Fruit fly (Drosophila melanogaster) whole organism, embryonic: Measurements from ENCODE around the gene GAPcenA.
A peak's percentile ranks its signal among the peaks of the same experiment; 100 is the strongest.

Source experiments
- BEAF-32 ChIP-seq: fragments of 200-800 bp; sonication (Bioruptor generic); optimal IDR thresholded peaks from 3 replicates; lab custom pipeline; 2017; ENCODE audit warnings: missing biosample characterization, missing genetic modification characterization, mild to moderate bottlenecking, moderate library complexity, missing genetic modification reagents
- CG12942 ChIP-seq: fragments of 200-800 bp; sonication (Bioruptor generic); optimal IDR thresholded peaks from 3 replicates; lab custom pipeline; 2016; ENCODE audit warnings: missing biosample characterization, missing genetic modification characterization
- CG13287 ChIP-seq: fragments of 200-800 bp; sonication (Bioruptor generic); IDR thresholded peaks from 2 replicates; pipeline ENCODE4 v1.3.6; 2022; ENCODE audit warnings: missing biosample characterization, missing genetic modification characterization; ENCODE audit not compliant: partially characterized antibody
- CG14860 ChIP-seq: fragments of 200-800 bp; sonication (Bioruptor generic); IDR thresholded peaks from 3 replicates; pipeline ENCODE4 v1.3.6; 2022; ENCODE audit warnings: missing biosample characterization, missing genetic modification characterization; ENCODE audit not compliant: partially characterized antibody
- CG16815 ChIP-seq: fragments of 200-800 bp; sonication (Bioruptor generic); optimal IDR thresholded peaks from 3 replicates; lab custom pipeline; 2017; ENCODE audit warnings: missing biosample characterization, mild to moderate bottlenecking, missing genetic modification characterization
- CG2199 ChIP-seq: fragments of 200-800 bp; sonication (Bioruptor generic); IDR thresholded peaks from 3 replicates; pipeline ENCODE4 v1.3.6; 2022; ENCODE audit warnings: missing biosample characterization, missing genetic modification characterization
- CG3407 ChIP-seq: fragments of 200-800 bp; sonication (Bioruptor generic); optimal IDR thresholded peaks from 2 replicates; lab custom pipeline; 2018; ENCODE audit warnings: missing biosample characterization, mild to moderate bottlenecking, missing genetic modification characterization
- CG4282 ChIP-seq: fragments of 200-800 bp; sonication (Bioruptor generic); optimal IDR thresholded peaks from 2 replicates; lab custom pipeline; 2016; ENCODE audit warnings: missing biosample characterization, missing genetic modification characterization
- CG4820 ChIP-seq: fragments of 200-800 bp; sonication (Bioruptor generic); optimal IDR thresholded peaks from 3 replicates; lab custom pipeline; 2016; ENCODE audit warnings: missing biosample characterization, missing genetic modification characterization
- CG8388 ChIP-seq: fragments of 200-800 bp; sonication (Bioruptor generic); optimal IDR thresholded peaks from 2 replicates; lab custom pipeline; 2019; ENCODE audit warnings: missing biosample characterization, mild to moderate bottlenecking, missing genetic modification characterization, moderate library complexity
- CTCF ChIP-seq: fragments of 200-800 bp; sonication (Bioruptor generic); optimal IDR thresholded peaks from 2 replicates; lab custom pipeline; 2017; ENCODE audit warnings: missing biosample characterization, mild to moderate bottlenecking, missing genetic modification characterization, moderate library complexity
- Dref ChIP-seq: fragments of 200-800 bp; sonication (Bioruptor generic); IDR thresholded peaks from 2 replicates; pipeline ENCODE4 v1.3.6; 2022; ENCODE audit warnings: missing biosample characterization, missing genetic modification characterization
- Drgx ChIP-seq: fragments of 200-800 bp; sonication (Bioruptor generic); IDR thresholded peaks from 2 replicates; pipeline ENCODE4 v1.3.6; 2022; ENCODE audit warnings: missing biosample characterization, missing genetic modification characterization
- Ets65A ChIP-seq: fragments of 200-800 bp; sonication (Bioruptor generic); peaks from one replicate; lab custom pipeline; 2016; ENCODE audit warnings: missing biosample characterization, missing genetic modification characterization
- HLH4C ChIP-seq: fragments of 200-800 bp; sonication (Bioruptor generic); IDR thresholded peaks from 3 replicates; pipeline ENCODE4 v1.3.6; 2022; ENCODE audit warnings: missing biosample characterization, missing genetic modification characterization; ENCODE audit not compliant: partially characterized antibody
- Hand ChIP-seq: fragments of 200-800 bp; sonication (Bioruptor generic); optimal IDR thresholded peaks from 2 replicates; lab custom pipeline; 2017; ENCODE audit warnings: mild to moderate bottlenecking, missing biosample characterization, missing genetic modification reagents, missing genetic modification characterization
- HmgZ ChIP-seq: fragments of 200-800 bp; sonication (Bioruptor generic); optimal IDR thresholded peaks from 2 replicates; lab custom pipeline; 2018; ENCODE audit warnings: missing biosample characterization, mild to moderate bottlenecking, missing genetic modification characterization
- Hmr ChIP-seq: fragments of 200-800 bp; sonication (Bioruptor generic); optimal IDR thresholded peaks from 3 replicates; lab custom pipeline; 2017; ENCODE audit warnings: mild to moderate bottlenecking, missing biosample characterization, missing genetic modification reagents, missing genetic modification characterization
- MBD-R2 ChIP-seq: fragments of 200-800 bp; sonication (Bioruptor generic); IDR thresholded peaks from 2 replicates; pipeline ENCODE4 v1.3.6; 2022; ENCODE audit warnings: missing biosample characterization, missing genetic modification characterization
- Meics ChIP-seq: fragments of 200-800 bp; sonication (Bioruptor generic); optimal IDR thresholded peaks from 2 replicates; lab custom pipeline; 2017; ENCODE audit warnings: missing biosample characterization, mild to moderate bottlenecking, missing genetic modification characterization
- NK7.1 ChIP-seq: fragments of 200-800 bp; sonication (Bioruptor generic); optimal IDR thresholded peaks from 3 replicates; lab custom pipeline; 2016; ENCODE audit warnings: missing biosample characterization, missing genetic modification characterization
- Neu2 ChIP-seq: fragments of 200-800 bp; sonication (Bioruptor generic); optimal IDR thresholded peaks from 3 replicates; lab custom pipeline; 2016; ENCODE audit warnings: missing biosample characterization, missing genetic modification characterization, borderline replicate concordance
- Oaz ChIP-seq: fragments of 200-800 bp; sonication (Bioruptor generic); IDR thresholded peaks from 2 replicates; pipeline ENCODE4 v1.3.6; 2022; ENCODE audit warnings: missing biosample characterization, missing genetic modification characterization
- Opbp ChIP-seq: fragments of 200-800 bp; sonication (Bioruptor generic); IDR thresholded peaks from 3 replicates; pipeline ENCODE4 v1.3.6; 2022; ENCODE audit warnings: missing biosample characterization, missing genetic modification characterization; ENCODE audit not compliant: partially characterized antibody
- Optix ChIP-seq: fragments of 200-800 bp; sonication (Bioruptor generic); IDR thresholded peaks from 3 replicates; pipeline ENCODE4 v1.3.6; 2022; ENCODE audit warnings: missing biosample characterization, missing genetic modification characterization
- Ravus ChIP-seq: fragments of 200-800 bp; sonication (Bioruptor generic); IDR thresholded peaks from 2 replicates; pipeline ENCODE4 v1.3.6; 2022; ENCODE audit warnings: missing biosample characterization, missing genetic modification characterization
- Scr ChIP-seq: fragments of 200-800 bp; sonication (Bioruptor generic); IDR thresholded peaks from 2 replicates; pipeline ENCODE4 v1.3.6; 2022; ENCODE audit warnings: missing biosample characterization, missing genetic modification characterization; ENCODE audit not compliant: partially characterized antibody
- Taf1 ChIP-seq: fragments of 200-800 bp; sonication (Bioruptor generic); IDR thresholded peaks from 2 replicates; pipeline ENCODE4 v1.3.6; 2022; ENCODE audit warnings: missing biosample characterization, missing genetic modification characterization
- amos ChIP-seq: fragments of 200-800 bp; sonication (Bioruptor generic); IDR thresholded peaks from 2 replicates; pipeline ENCODE4 v1.3.6; 2022; ENCODE audit warnings: missing biosample characterization, missing genetic modification characterization; ENCODE audit not compliant: partially characterized antibody
- ato ChIP-seq: fragments of 200-800 bp; sonication (Bioruptor generic); IDR thresholded peaks from 2 replicates; pipeline ENCODE4 v1.3.6; 2022; ENCODE audit warnings: missing biosample characterization, missing genetic modification characterization; ENCODE audit not compliant: partially characterized antibody
- chm ChIP-seq: fragments of 200-800 bp; sonication (Bioruptor generic); IDR thresholded peaks from 2 replicates; pipeline ENCODE4 v1.3.6; 2022; ENCODE audit warnings: missing biosample characterization, missing genetic modification characterization
- chn ChIP-seq: fragments of 200-800 bp; sonication (Bioruptor generic); optimal IDR thresholded peaks from 2 replicates; lab custom pipeline; 2016; ENCODE audit warnings: missing biosample characterization, missing genetic modification characterization
- corto ChIP-seq: fragments of 200-800 bp; sonication (Bioruptor generic); optimal IDR thresholded peaks from 2 replicates; lab custom pipeline; 2016; ENCODE audit warnings: missing biosample characterization, mild to moderate bottlenecking, missing genetic modification characterization, moderate library complexity
- crc ChIP-seq: fragments of 200-800 bp; sonication (Bioruptor generic); optimal IDR thresholded peaks from 2 replicates; lab custom pipeline; 2016; ENCODE audit warnings: missing biosample characterization, missing genetic modification characterization
- dysf ChIP-seq: fragments of 200-800 bp; sonication (Bioruptor generic); IDR thresholded peaks from 3 replicates; pipeline ENCODE4 v1.3.6; 2022; ENCODE audit warnings: missing biosample characterization, missing genetic modification characterization
- eyg ChIP-seq: fragments of 200-800 bp; sonication (Bioruptor generic); optimal IDR thresholded peaks from 3 replicates; lab custom pipeline; 2016; ENCODE audit warnings: missing biosample characterization, missing genetic modification characterization
- fu2 ChIP-seq: fragments of 200-800 bp; sonication (Bioruptor generic); optimal IDR thresholded peaks from 2 replicates; lab custom pipeline; 2016; ENCODE audit warnings: missing biosample characterization, missing genetic modification characterization
- gcm2 ChIP-seq: fragments of 200-800 bp; sonication (Bioruptor generic); optimal IDR thresholded peaks from 2 replicates; lab custom pipeline; 2016; ENCODE audit warnings: missing biosample characterization, missing genetic modification characterization
- ham ChIP-seq: fragments of 200-800 bp; sonication (Bioruptor generic); IDR thresholded peaks from 2 replicates; pipeline ENCODE4 v1.3.6; 2022; ENCODE audit warnings: missing biosample characterization, missing genetic modification characterization
- insv ChIP-seq, 2 experiments: fragments of 200-800 bp; sonication (Bioruptor generic); optimal IDR thresholded peaks; 3 replicates each; lab custom pipeline; 2016 to 2018; ENCODE audit warnings: missing biosample characterization in 2 of 2, missing genetic modification characterization in 2 of 2
- lmd ChIP-seq: fragments of 200-800 bp; sonication (Bioruptor generic); IDR thresholded peaks from 2 replicates; pipeline ENCODE4 v1.3.6; 2022; ENCODE audit warnings: missing biosample characterization, missing genetic modification characterization
- odd ChIP-seq: fragments of 200-800 bp; sonication (Bioruptor generic); optimal IDR thresholded peaks from 2 replicates; lab custom pipeline; 2017; ENCODE audit warnings: missing biosample characterization, mild to moderate bottlenecking, missing genetic modification characterization
- p53 ChIP-seq: fragments of 200-800 bp; sonication (Bioruptor generic); optimal IDR thresholded peaks from 2 replicates; lab custom pipeline; 2016; ENCODE audit warnings: missing biosample characterization, missing genetic modification characterization
- ranshi ChIP-seq: fragments of 200-800 bp; sonication (Bioruptor generic); IDR thresholded peaks from 2 replicates; pipeline ENCODE4 v1.3.6; 2022; ENCODE audit warnings: missing biosample characterization, missing genetic modification characterization
- sd ChIP-seq: fragments of 200-800 bp; sonication (Bioruptor generic); optimal IDR thresholded peaks from 3 replicates; lab custom pipeline; 2018; ENCODE audit warnings: missing biosample characterization, mild to moderate bottlenecking, missing genetic modification characterization, moderate library complexity
- sim ChIP-seq: fragments of 200-800 bp; sonication (Bioruptor generic); IDR thresholded peaks from 2 replicates; pipeline ENCODE4 v1.3.6; 2022; ENCODE audit warnings: missing biosample characterization, missing genetic modification characterization
- sisA ChIP-seq: fragments of 200-800 bp; sonication (Bioruptor generic); IDR thresholded peaks from 2 replicates; pipeline ENCODE4 v1.3.6; 2022; ENCODE audit warnings: missing biosample characterization, missing genetic modification characterization
- stc ChIP-seq: fragments of 200-800 bp; sonication (Bioruptor generic); IDR thresholded peaks from 2 replicates; pipeline ENCODE4 v1.3.6; 2022; ENCODE audit warnings: missing biosample characterization, missing genetic modification characterization
- trem ChIP-seq: fragments of 200-800 bp; optimal IDR thresholded peaks from 3 replicates; lab custom pipeline; 2019; ENCODE audit warnings: missing biosample characterization, mild to moderate bottlenecking, missing genetic modification characterization, moderate library complexity
- vvl ChIP-seq: fragments of 200-800 bp; sonication (Bioruptor generic); IDR thresholded peaks from 2 replicates; pipeline ENCODE4 v1.3.6; 2022; ENCODE audit warnings: missing biosample characterization, missing genetic modification characterization
- zf30C ChIP-seq: fragments of 200-800 bp; sonication (Bioruptor generic); optimal IDR thresholded peaks from 3 replicates; lab custom pipeline; 2018; ENCODE audit warnings: missing biosample characterization, mild to moderate bottlenecking, missing genetic modification characterization
- zfh1 ChIP-seq: fragments of 200-800 bp; sonication (Bioruptor generic); IDR thresholded peaks from 3 replicates; pipeline ENCODE4 v1.3.6; 2022; ENCODE audit warnings: missing biosample characterization, missing genetic modification characterization

GAPcenA gene

DNA sequence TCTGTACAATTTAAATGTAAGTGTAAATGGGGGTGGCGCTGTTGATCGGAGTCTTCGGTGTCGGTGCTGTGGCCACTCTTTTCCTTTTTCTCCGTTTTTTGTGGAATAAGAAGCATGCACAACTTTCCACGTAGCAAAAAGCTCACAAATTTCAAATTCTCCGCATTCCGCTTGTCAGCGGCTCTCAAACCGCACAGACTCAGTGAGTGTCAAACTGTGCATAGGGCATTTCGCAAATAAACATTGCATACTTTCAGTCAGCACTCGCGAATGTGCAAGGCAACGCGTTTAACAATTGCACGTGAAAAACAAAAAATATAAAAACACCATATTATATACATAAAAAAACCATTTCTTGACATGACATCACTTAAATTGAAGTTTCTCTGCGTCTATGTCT is 48.6 kb downstream of the GAPcenA start (continued):
- TF ChIP-seq Oaz (GFP tag; lab: Robert Waterston, UW) (no peak), Ravus (GFP tag; lab: Robert Waterston, UW) (no peak), BEAF-32 (GFP tag; lab: Kevin White, UChicago) (no peak), Drgx (GFP tag; lab: Robert Waterston, UW) (0 out of 2 replicates have a peak, but pooled peaks have one; percentile 15), MBD-R2 (GFP tag; lab: Robert Waterston, UW) (peak; percentile 40; the same call in 1 of the 2 replicates), vvl (GFP tag; lab: Robert Waterston, UW) (0 out of 2 replicates have a peak, but pooled peaks have one; percentile 12), corto (GFP tag; lab: Kevin White, UChicago) (no peak), p53 (GFP tag; lab: Kevin White, UChicago) (no peak), Hmr (GFP tag; lab: Kevin White, UChicago) (no peak), Dref (GFP tag; lab: Robert Waterston, UW) (no peak), sim (GFP tag; lab: Robert Waterston, UW) (no peak), sd (peak; percentile 100), ato (GFP tag; lab: Robert Waterston, UW) (0 out of 2 replicates have a peak, but pooled peaks have one; percentile 25), CG2199 (GFP tag; lab: Robert Waterston, UW) (peak; percentile 89), insv (GFP tag; optimal IDR thresholded peaks at IDR 0.05; lab: Kevin White, UChicago) (no peak), zfh1 (GFP tag; lab: Robert Waterston, UW) (0 out of 3 replicates have a peak, but pooled peaks have one; percentile 39), amos (GFP tag; lab: Robert Waterston, UW) (peak; percentile 56), ranshi (no peak), CG13287 (GFP tag; lab: Robert Waterston, UW) (peak; percentile 24; the same call in 1 of the 2 replicates), CG4282 (GFP tag; lab: Kevin White, UChicago) (no peak), dysf (no peak), Hand (GFP tag; lab: Kevin White, UChicago) (no peak), odd (GFP tag; lab: Kevin White, UChicago) (no peak), CTCF (GFP tag; lab: Kevin White, UChicago) (peak; percentile 35), zf30C (no peak), CG14860 (peak; percentile 55; the same call in 2 of the 3 replicates), NK7.1 (GFP tag; lab: Kevin White, UChicago) (no peak), lmd (GFP tag; lab: Robert Waterston, UW) (no peak), Ets65A (GFP tag; lab: Kevin White, UChicago) (peak; percentile 72), Opbp (peak; percentile 72), HLH4C (GFP tag; lab: Robert Waterston, UW) (peak; percentile 29; the same call in 1 of the 3 replicates), Scr (GFP tag; lab: Robert Waterston, UW) (peak; percentile 25), HmgZ (tag; lab: Kevin White, UChicago) (peak; percentile 12), fu2 (GFP tag; lab: Kevin White, UChicago) (no peak), CG4820 (GFP tag; lab: Kevin White, UChicago) (no peak), Taf1 (no peak), chm (GFP tag; lab: Robert Waterston, UW) (0 out of 2 replicates have a peak, but pooled peaks have one; percentile 27)

DNA sequence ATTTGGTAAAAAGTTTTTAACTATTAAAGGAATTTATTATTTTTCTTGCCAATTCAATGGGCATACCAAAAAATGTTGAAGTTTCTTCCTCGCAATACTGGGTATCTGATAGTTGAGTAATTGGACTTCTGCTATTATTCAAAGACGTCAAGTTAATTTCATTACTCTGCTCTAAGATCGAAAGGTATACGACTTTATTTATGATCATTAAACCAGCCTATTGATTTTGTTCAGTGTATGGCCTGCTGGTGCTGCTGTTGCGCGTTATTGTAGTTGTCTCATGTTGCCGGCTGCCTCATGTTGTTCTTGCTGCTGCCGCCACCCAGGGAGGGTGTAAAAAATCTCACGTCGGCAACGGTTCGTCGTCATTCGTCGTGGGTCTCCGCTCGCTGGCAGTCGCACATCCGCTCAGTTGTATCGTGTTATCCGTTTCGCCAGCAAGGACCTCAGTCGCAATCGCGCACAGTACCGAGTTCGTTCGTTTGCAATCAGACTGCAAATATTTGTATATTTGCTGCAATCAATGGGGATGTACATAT is 49.3 kb downstream of the GAPcenA start, which contains the start of gene CG7120:
TSS of gene CG7120 (plus strand) at position 371 of the 539 bp plus-strand sequence.
- no peak for TF ChIP-seq insv (GFP tag; optimal IDR thresholded peaks at IDR 0.05; lab: Kevin White, UChicago)
- TF ChIP-seq odd (GFP tag; lab: Kevin White, UChicago), result peak; percentile 55
- no peak for TF ChIP-seq eyg (GFP tag; lab: Kevin White, UChicago)
- TF ChIP-seq crc, result no peak
- TF ChIP-seq CG12942 (GFP tag; lab: Kevin White, UChicago), result peak; percentile 14
- no peak for TF ChIP-seq Neu2 (GFP tag; lab: Kevin White, UChicago)
- TF ChIP-seq CG8388 (GFP tag; lab: Kevin White, UChicago), result peak; percentile 39
- no peak for TF ChIP-seq stc
- peak; percentile 53 for TF ChIP-seq chn (GFP tag; lab: Kevin White, UChicago)
- TF ChIP-seq trem (tag; lab: Kevin White, UChicago), result peak; percentile 20
- no peak for TF ChIP-seq CG3407
- TF ChIP-seq Meics (GFP tag; lab: Kevin White, UChicago), result peak; percentile 50
- TF ChIP-seq CG16815 (GFP tag; lab: Kevin White, UChicago), result peak; percentile 32
- TF ChIP-seq ham (GFP tag; lab: Robert Waterston, UW), result no peak
- no peak for TF ChIP-seq gcm2 (GFP tag; lab: Kevin White, UChicago)
- TF ChIP-seq sisA, result 0 out of 2 replicates have a peak, but pooled peaks have one; percentile 25
- TF ChIP-seq Optix (GFP tag; lab: Robert Waterston, UW), result no peak
